Fruit fly (Drosophila melanogaster): ENCODE results near the gene CG14606.

- TF ChIP-seq CG13204 (GFP tag; optimal IDR thresholded peaks at IDR 0.05) (no peak), CG10348 (GFP tag; IDR thresholded peaks at IDR 0.05) (no peak), Pif1A (GFP tag; optimal IDR thresholded peaks at IDR 0.05) (no peak), CG17806 (tag; optimal IDR thresholded peaks at IDR 0.05) (no peak)
Measured at dm6 chr3R:7208331-7208730, 8.6 kb downstream of the CG14606 start, which contains the start of gene CG1288.
